Worm (Caenorhabditis elegans): ENCODE results near the gene C50F4.4.

DNA sequence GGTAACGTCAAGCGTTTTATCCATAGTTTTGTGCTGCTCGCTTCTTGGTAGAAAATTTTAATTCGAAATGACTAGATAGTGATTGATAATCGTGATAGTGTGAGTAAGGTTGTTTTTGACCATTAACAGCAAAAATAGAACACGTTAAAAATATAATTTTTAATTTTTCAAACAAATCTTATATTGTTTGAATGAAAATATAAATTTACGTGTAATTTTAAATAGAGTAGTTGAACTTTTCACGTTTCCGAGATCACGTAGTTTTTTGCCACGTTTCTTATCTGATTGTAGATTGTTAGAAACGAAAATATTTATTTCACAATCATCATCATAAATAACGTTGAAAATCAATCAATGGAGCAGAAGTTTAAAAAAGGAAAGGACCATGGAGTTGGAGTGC, 5.1 kb upstream of the C50F4.4 start, which contains the start of the genes C50F4.10 and pfk-1.2:
- TF ChIP-seq fos-1 (tag; optimal IDR thresholded peaks at IDR 0.05) (no peak), unc-62 (GFP tag; optimal IDR thresholded peaks at IDR 0.05) (no peak), nhr-47 (tag; optimal IDR thresholded peaks at IDR 0.05) (no peak), blmp-1 (tag; optimal IDR thresholded peaks at IDR 0.05) (no peak), mep-1 (tag; optimal IDR thresholded peaks at IDR 0.05) (no peak), nhr-77 (tag; optimal IDR thresholded peaks at IDR 0.05) (no peak), lin-35 (GFP tag; optimal IDR thresholded peaks at IDR 0.05) (no peak), nhr-11 (tag; optimal IDR thresholded peaks at IDR 0.05) (no peak), lsy-2 (tag; optimal IDR thresholded peaks at IDR 0.05) (no peak), ces-1 (GFP tag; optimal IDR thresholded peaks at IDR 0.05) (no peak), C16A3.4 (tag; optimal IDR thresholded peaks at IDR 0.05) (no peak), nhr-12 (tag; optimal IDR thresholded peaks at IDR 0.05) (no peak), tbx-2 (tag; optimal IDR thresholded peaks at IDR 0.05) (no peak)
